Fruit fly (Drosophila melanogaster) whole organism, embryonic: ENCODE data around the gene Fur2.

Experiments
- CG10147 ChIP-seq: fragments of 200-800 bp; sonication (Bioruptor generic); optimal IDR thresholded peaks from 2 replicates; lab custom pipeline; 2019; ENCODE audit warnings: missing biosample characterization, mild to moderate bottlenecking, missing genetic modification characterization, moderate library complexity
- CG12236 ChIP-seq: fragments of 200-800 bp; sonication (Bioruptor generic); optimal IDR thresholded peaks from 2 replicates; lab custom pipeline; 2016; ENCODE audit warnings: missing biosample characterization, missing genetic modification characterization
- CG13624 ChIP-seq: fragments of 200-800 bp; sonication (Bioruptor generic); optimal IDR thresholded peaks from 2 replicates; lab custom pipeline; 2016; ENCODE audit warnings: missing biosample characterization, missing genetic modification characterization
- CG18599 ChIP-seq: fragments of 200-800 bp; sonication (Bioruptor generic); optimal IDR thresholded peaks from 3 replicates; lab custom pipeline; 2017; ENCODE audit warnings: missing biosample characterization, missing genetic modification characterization, mild to moderate bottlenecking, moderate library complexity, missing genetic modification reagents
- CG8359 ChIP-seq: fragments of 200-800 bp; sonication (Bioruptor generic); optimal IDR thresholded peaks from 2 replicates; lab custom pipeline; 2017; ENCODE audit warnings: missing biosample characterization, mild to moderate bottlenecking, missing genetic modification characterization, borderline replicate concordance
- Lpt ChIP-seq: fragments of >200 bp; optimal IDR thresholded peaks from 2 replicates; lab custom pipeline; 2018; ENCODE audit warnings: missing biosample characterization, missing genetic modification characterization
- NFAT ChIP-seq: fragments of 200-800 bp; sonication (Bioruptor generic); IDR thresholded peaks from 2 replicates; pipeline ENCODE4 v1.3.6; 2022; ENCODE audit warnings: missing biosample characterization, missing genetic modification characterization
- bowl ChIP-seq: fragments of 200-800 bp; sonication (Bioruptor generic); IDR thresholded peaks from 2 replicates; pipeline ENCODE4 v1.3.6; 2022; ENCODE audit warnings: missing biosample characterization, missing genetic modification characterization
- cas ChIP-seq: fragments of 200-800 bp; sonication (Bioruptor generic); IDR thresholded peaks from 2 replicates; pipeline ENCODE4 v1.3.6; 2022; ENCODE audit warnings: missing biosample characterization, missing genetic modification characterization
- chn ChIP-seq: fragments of 200-800 bp; sonication (Bioruptor generic); optimal IDR thresholded peaks from 2 replicates; lab custom pipeline; 2016; ENCODE audit warnings: missing biosample characterization, missing genetic modification characterization
- en ChIP-seq: fragments of 200-800 bp; sonication (Bioruptor generic); optimal IDR thresholded peaks from 2 replicates; lab custom pipeline; 2016; ENCODE audit warnings: missing biosample characterization, missing genetic modification characterization
- lmd ChIP-seq: fragments of 200-800 bp; sonication (Bioruptor generic); IDR thresholded peaks from 2 replicates; pipeline ENCODE4 v1.3.6; 2022; ENCODE audit warnings: missing biosample characterization, missing genetic modification characterization
- lola ChIP-seq, 3 experiments: fragments of >200 bp in 2 of 3; fragments of 200-800 bp in 1 of 3; sonication (Bioruptor generic) in 1 of 3; optimal IDR thresholded peaks; 2 replicates each; lab custom pipeline; 2017 to 2019; ENCODE audit warnings: missing biosample characterization in 3 of 3, missing genetic modification characterization in 3 of 3, mild to moderate bottlenecking in 1 of 3, moderate library complexity in 1 of 3
- yki ChIP-seq: fragments of >200 bp; optimal IDR thresholded peaks from 3 replicates; lab custom pipeline; 2018

DNA sequence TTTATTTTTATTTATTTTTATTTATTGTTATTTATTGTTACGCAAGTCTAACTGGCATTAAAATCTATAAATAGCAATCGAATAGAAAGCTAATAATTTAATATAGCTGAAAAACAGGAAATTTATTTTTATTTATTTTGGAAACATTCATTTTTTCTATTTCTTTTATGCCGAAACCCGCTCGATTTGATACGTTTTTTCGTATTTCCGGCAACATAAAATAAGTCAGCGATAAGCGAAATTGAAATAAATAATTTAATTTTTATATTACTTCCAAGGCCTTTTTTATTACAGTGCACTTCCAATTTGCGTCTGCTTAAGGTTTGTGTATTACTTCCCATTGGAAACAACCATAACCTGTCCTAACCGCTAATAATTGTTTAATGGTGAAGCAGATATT, 963 bp upstream of the Fur2 start:
- TF ChIP-seq chn (GFP tag; lab: Kevin White, UChicago) (no peak), bowl (GFP tag; lab: Robert Waterston, UW) (no peak), lola (GFP tag; optimal IDR thresholded peaks at IDR 0.05; lab: Kevin White, UChicago) (no peak), CG18599 (no peak), NFAT (GFP tag; lab: Robert Waterston, UW) (no peak), CG13624 (GFP tag; lab: Kevin White, UChicago) (no peak), yki (lab: Kevin White, UChicago) (no peak), lmd (no peak), CG10147 (no peak), en (no peak), cas (GFP tag; lab: Robert Waterston, UW) (no peak), CG12236 (no peak), CG8359 (GFP tag; lab: Kevin White, UChicago) (no peak), Lpt (GFP tag; lab: Kevin White, UChicago) (no peak)
